Worm (Caenorhabditis elegans) whole organism, L1 larva: Measurements from ENCODE around the gene C29E4.12.

Source experiments
- ama-1 ChIP-seq: fragments of 150-350 bp; optimal IDR thresholded peaks from 2 replicates; lab custom pipeline; 2014
- elt-3 ChIP-seq, 6 experiments: fragments of 150-350 bp in 1 of 6; sonication (generic microtip); optimal IDR thresholded peaks; 2 replicates each; lab custom pipeline; 2017 to 2018; ENCODE audit warnings: missing biosample characterization in 6 of 6, missing genetic modification characterization in 6 of 6, inconsistent platforms in 1 of 6
- ets-5 ChIP-seq: fragments of 200-800 bp; sonication (Bioruptor generic); IDR thresholded peaks from 2 replicates; pipeline ENCODE4 v1.3.6; 2022; ENCODE audit warnings: missing genetic modification characterization, missing compliant biosample characterization
- fkh-8 ChIP-seq: sonication (generic microtip); optimal IDR thresholded peaks from 2 replicates; lab custom pipeline; 2016; ENCODE audit warnings: mild to moderate bottlenecking, missing genetic modification characterization, missing compliant biosample characterization
- lin-13 ChIP-seq: fragments of 150-350 bp; optimal IDR thresholded peaks from 2 replicates; lab custom pipeline; 2014; ENCODE audit warnings: missing biosample characterization, missing genetic modification reagents, missing genetic modification characterization

DNA sequence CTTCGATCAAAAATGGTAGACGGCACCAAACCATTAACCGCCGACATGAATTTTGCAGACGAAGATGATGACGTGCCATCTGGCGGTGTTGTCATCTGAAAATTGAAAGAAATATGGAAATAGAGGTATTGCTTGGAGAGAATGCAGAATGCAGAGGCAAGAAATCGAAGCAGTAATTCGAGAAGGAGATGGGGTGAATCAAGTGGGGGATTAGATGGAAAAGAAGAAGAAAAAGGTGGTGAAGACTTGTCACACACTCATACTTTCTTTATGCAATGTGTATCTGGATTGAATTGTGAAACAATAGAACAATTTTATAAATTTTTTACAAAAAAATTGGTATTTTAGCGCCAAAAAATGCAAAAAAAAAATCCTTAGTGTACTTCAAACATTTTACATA, 16.1 kb upstream of the C29E4.12 start, which contains the start of gene tag-250:
- no peak for TF ChIP-seq ama-1 (lab: Kevin White, UChicago)
- no peak for TF ChIP-seq fkh-8 (tag; lab: Kevin White, UChicago)
- no peak for TF ChIP-seq ets-5 (GFP tag; lab: Robert Waterston, UW)
- no peak for TF ChIP-seq elt-3 (tag; optimal IDR thresholded peaks at IDR 0.05; lab: Kevin White, UChicago)
- no peak for TF ChIP-seq lin-13 (GFP tag; lab: Kevin White, UChicago)
